Fruit fly (Drosophila melanogaster): ENCODE data around the gene Mgat4a.

DNA sequence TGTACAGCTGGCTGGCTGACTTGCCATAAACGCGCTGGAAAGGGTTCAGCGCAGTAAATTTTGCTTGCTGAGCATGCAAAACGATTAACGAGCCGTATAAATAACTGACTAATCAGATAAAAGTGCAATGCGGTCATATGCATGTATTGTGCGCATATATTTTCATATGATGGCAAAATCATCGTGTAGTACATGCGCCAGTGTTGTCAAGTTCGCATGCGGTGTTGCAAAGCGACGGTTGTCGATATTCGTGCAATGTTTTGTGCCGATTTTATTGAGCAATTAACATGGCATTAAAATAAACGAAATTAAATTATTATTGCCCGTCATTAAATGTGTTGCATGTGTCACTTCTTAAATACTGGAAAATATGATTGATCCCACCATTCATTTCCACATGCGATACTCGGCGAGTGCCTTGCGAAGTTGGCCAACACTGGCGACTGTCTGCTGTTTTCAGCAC, 28.3 kb downstream of the Mgat4a start:
- TF ChIP-seq CG8478 (optimal IDR thresholded peaks at IDR 0.05): no peak
- peak in 1 of 2 experiments; percentile 13 for TF ChIP-seq CTCF (optimal IDR thresholded peaks at IDR 0.05)

Data from S2 (cell line).